Worm (Caenorhabditis elegans) whole organism, L1 larva: ENCODE results near the gene nhr-100.

ENCODE experiments used
- C16A3.4 ChIP-seq: fragments of 150-350 bp; optimal IDR thresholded peaks from 2 replicates; lab custom pipeline; 2014; ENCODE audit warnings: missing biosample characterization, missing genetic modification characterization
- ceh-63 ChIP-seq: fragments of 200-800 bp; sonication (Bioruptor generic); optimal IDR thresholded peaks from 2 replicates; lab custom pipeline; 2018; ENCODE audit warnings: mild to moderate bottlenecking, missing genetic modification characterization, missing compliant biosample characterization
- hpl-2 ChIP-seq: fragments of 150-350 bp; optimal IDR thresholded peaks from 2 replicates; lab custom pipeline; 2014; ENCODE audit warnings: missing biosample characterization, missing genetic modification reagents, missing genetic modification characterization
- isw-1 ChIP-seq: fragments of 200-800 bp; sonication (Bioruptor generic); IDR thresholded peaks from 2 replicates; pipeline ENCODE4 v1.3.6; 2022; ENCODE audit warnings: missing genetic modification characterization, missing compliant biosample characterization
- nhr-11 ChIP-seq: fragments of 150-350 bp; optimal IDR thresholded peaks from 2 replicates; lab custom pipeline; 2014; ENCODE audit warnings: missing biosample characterization, missing genetic modification characterization
- nhr-237 ChIP-seq: fragments of 150-350 bp; optimal IDR thresholded peaks from 2 replicates; lab custom pipeline; 2014; ENCODE audit warnings: missing biosample characterization, missing genetic modification characterization
- nhr-84 ChIP-seq: sonication (generic microtip); optimal IDR thresholded peaks from 2 replicates; lab custom pipeline; 2017; ENCODE audit warnings: missing biosample characterization, missing genetic modification characterization
- pax-3 ChIP-seq: fragments of 200-800 bp; sonication (Bioruptor generic); optimal IDR thresholded peaks from 2 replicates; lab custom pipeline; 2018; ENCODE audit warnings: mild to moderate bottlenecking, missing genetic modification characterization, moderate library complexity, missing compliant biosample characterization
- pqm-1 ChIP-seq: sonication (generic microtip); optimal IDR thresholded peaks from 3 replicates; lab custom pipeline; 2017; ENCODE audit warnings: missing biosample characterization, missing genetic modification characterization
- snu-23 ChIP-seq: sonication (generic microtip); optimal IDR thresholded peaks from 2 replicates; lab custom pipeline; 2016; ENCODE audit warnings: missing genetic modification characterization, missing compliant biosample characterization
- unc-30 ChIP-seq: sonication (generic microtip); optimal IDR thresholded peaks from 2 replicates; lab custom pipeline; 2017; ENCODE audit warnings: missing biosample characterization, missing genetic modification characterization
- ztf-11 ChIP-seq, 2 experiments: sonication (generic microtip); optimal IDR thresholded peaks; 2 replicates each; lab custom pipeline; 2016 to 2017; ENCODE audit warnings: missing genetic modification characterization in 2 of 2, missing biosample characterization in 1 of 2, missing compliant biosample characterization in 1 of 2

Gene nhr-100

DNA sequence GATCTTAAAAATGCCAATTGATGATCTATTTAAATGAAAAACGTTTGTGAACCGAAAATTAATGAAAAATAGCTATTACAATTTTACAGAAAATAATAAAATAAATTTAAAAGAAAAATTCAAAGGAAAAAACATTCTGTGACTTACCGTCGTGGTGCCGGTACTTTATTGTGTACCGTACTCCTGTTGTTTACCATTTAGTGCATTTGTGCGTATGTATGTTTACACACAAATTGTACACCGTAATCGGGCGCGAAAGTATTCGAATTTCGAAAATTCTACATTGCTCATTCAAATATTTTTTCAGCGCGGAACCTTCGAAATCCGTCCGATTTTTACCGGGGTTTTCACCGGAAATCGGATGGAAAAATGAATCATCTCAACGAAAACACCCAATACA lies 49.5 kb downstream of the nhr-100 start, which contains the start of gene T13F2.6:
TSS of gene T13F2.6 (plus strand) at position 306 of the 400 bp plus-strand sequence.
- no peak for TF ChIP-seq ceh-63 (GFP tag; lab: Kevin White, UChicago)
- TF ChIP-seq ztf-11 (tag; optimal IDR thresholded peaks at IDR 0.05; lab: Kevin White, UChicago): no peak
- TF ChIP-seq nhr-84 (tag; lab: Kevin White, UChicago): no peak
- TF ChIP-seq snu-23 (GFP tag; lab: Kevin White, UChicago): no peak
- TF ChIP-seq nhr-11 (tag; lab: Kevin White, UChicago): no peak
- no peak for TF ChIP-seq C16A3.4 (tag; lab: Kevin White, UChicago)
- no peak for TF ChIP-seq unc-30 (tag; lab: Kevin White, UChicago)
- TF ChIP-seq pax-3: no peak
- TF ChIP-seq nhr-237 (tag; lab: Kevin White, UChicago): no peak
- TF ChIP-seq hpl-2: no peak
- TF ChIP-seq isw-1: no peak
- no peak for TF ChIP-seq pqm-1 (tag; lab: Kevin White, UChicago)
